Fruit fly (Drosophila melanogaster) whole organism, embryonic: Measurements from ENCODE around the gene Rpp20.

Experiments
- Aef1 ChIP-seq: fragments of 200-800 bp; sonication (Bioruptor generic); IDR thresholded peaks from 3 replicates; pipeline ENCODE4 v1.3.6; 2022; ENCODE audit warnings: missing biosample characterization, missing genetic modification characterization
- B-H1 ChIP-seq: fragments of 200-800 bp; sonication (Bioruptor generic); IDR thresholded peaks from 3 replicates; pipeline ENCODE4 v1.3.6; 2022; ENCODE audit warnings: missing biosample characterization, missing genetic modification characterization
- BtbVII ChIP-seq: fragments of 200-800 bp; sonication (Bioruptor generic); optimal IDR thresholded peaks from 3 replicates; lab custom pipeline; 2017; ENCODE audit warnings: missing biosample characterization, mild to moderate bottlenecking, missing genetic modification characterization
- C15 ChIP-seq: fragments of 200-800 bp; sonication (Bioruptor generic); IDR thresholded peaks from 3 replicates; pipeline ENCODE4 v1.3.6; 2022; ENCODE audit warnings: missing biosample characterization, missing genetic modification characterization
- CG11085 ChIP-seq: fragments of 200-800 bp; sonication (Bioruptor generic); IDR thresholded peaks from 2 replicates; pipeline ENCODE4 v1.3.6; 2022; ENCODE audit warnings: missing biosample characterization, missing genetic modification characterization
- CG12769 ChIP-seq: fragments of 200-800 bp; sonication (Bioruptor generic); optimal IDR thresholded peaks from 2 replicates; lab custom pipeline; 2019; ENCODE audit warnings: missing biosample characterization, mild to moderate bottlenecking, missing genetic modification characterization, moderate library complexity
- CG12942 ChIP-seq: fragments of 200-800 bp; sonication (Bioruptor generic); optimal IDR thresholded peaks from 3 replicates; lab custom pipeline; 2016; ENCODE audit warnings: missing biosample characterization, missing genetic modification characterization
- CG13123 ChIP-seq: fragments of 200-800 bp; sonication (Bioruptor generic); optimal IDR thresholded peaks from 2 replicates; lab custom pipeline; 2016; ENCODE audit warnings: missing biosample characterization, missing genetic modification characterization
- CG14014 ChIP-seq: fragments of 200-800 bp; sonication (Bioruptor generic); IDR thresholded peaks from 2 replicates; pipeline ENCODE4 v1.3.6; 2022; ENCODE audit warnings: missing biosample characterization, missing genetic modification characterization
- CG14667 ChIP-seq: fragments of 200-800 bp; sonication (Bioruptor generic); IDR thresholded peaks from 2 replicates; pipeline ENCODE4 v1.3.6; 2022; ENCODE audit warnings: missing biosample characterization, missing genetic modification characterization
- CG15696 ChIP-seq: fragments of 200-800 bp; sonication (Bioruptor generic); optimal IDR thresholded peaks from 2 replicates; lab custom pipeline; 2019; ENCODE audit warnings: missing biosample characterization, mild to moderate bottlenecking, missing genetic modification characterization, moderate library complexity
- CG18599 ChIP-seq: fragments of 200-800 bp; sonication (Bioruptor generic); optimal IDR thresholded peaks from 3 replicates; lab custom pipeline; 2017; ENCODE audit warnings: missing biosample characterization, missing genetic modification characterization, mild to moderate bottlenecking, moderate library complexity, missing genetic modification reagents
- CG30403 ChIP-seq: fragments of 200-800 bp; sonication (Bioruptor generic); optimal IDR thresholded peaks from 3 replicates; lab custom pipeline; 2016; ENCODE audit warnings: missing biosample characterization, missing genetic modification characterization
- CG32532 ChIP-seq: fragments of 200-800 bp; sonication (Bioruptor generic); IDR thresholded peaks from 2 replicates; pipeline ENCODE4 v1.3.6; 2022; ENCODE audit warnings: missing biosample characterization, missing genetic modification characterization
- CG34224 ChIP-seq: fragments of 200-800 bp; sonication (Bioruptor generic); IDR thresholded peaks from 3 replicates; pipeline ENCODE4 v1.3.6; 2022; ENCODE audit warnings: missing biosample characterization, missing genetic modification characterization; ENCODE audit not compliant: partially characterized antibody
- CG4328 ChIP-seq: fragments of 200-800 bp; sonication (Bioruptor generic); optimal IDR thresholded peaks from 3 replicates; lab custom pipeline; 2017; ENCODE audit warnings: missing biosample characterization, missing genetic modification reagents, missing genetic modification characterization
- CG6813 ChIP-seq: fragments of 200-800 bp; sonication (Bioruptor generic); optimal IDR thresholded peaks from 2 replicates; lab custom pipeline; 2017; ENCODE audit warnings: missing biosample characterization, missing genetic modification characterization, mild to moderate bottlenecking, moderate library complexity, missing genetic modification reagents
- CG8359 ChIP-seq: fragments of 200-800 bp; sonication (Bioruptor generic); optimal IDR thresholded peaks from 2 replicates; lab custom pipeline; 2017; ENCODE audit warnings: missing biosample characterization, mild to moderate bottlenecking, missing genetic modification characterization, borderline replicate concordance
- CG9797 ChIP-seq: fragments of 200-800 bp; sonication (Bioruptor generic); optimal IDR thresholded peaks from 3 replicates; lab custom pipeline; 2018; ENCODE audit warnings: missing biosample characterization, mild to moderate bottlenecking, missing genetic modification characterization
- CG9932 ChIP-seq: fragments of 200-800 bp; sonication (Bioruptor generic); IDR thresholded peaks from 2 replicates; pipeline ENCODE4 v1.3.6; 2022; ENCODE audit warnings: missing biosample characterization, missing genetic modification characterization
- CHES-1-like ChIP-seq: fragments of 200-800 bp; sonication (Bioruptor generic); optimal IDR thresholded peaks from 2 replicates; lab custom pipeline; 2016; ENCODE audit warnings: missing biosample characterization, missing genetic modification characterization
- Chrac-16 ChIP-seq: fragments of 200-800 bp; sonication (Bioruptor generic); optimal IDR thresholded peaks from 3 replicates; lab custom pipeline; 2016; ENCODE audit warnings: missing biosample characterization, missing genetic modification characterization
- CrebB ChIP-seq: fragments of 200-800 bp; sonication (Bioruptor generic); optimal IDR thresholded peaks from 3 replicates; lab custom pipeline; 2018; ENCODE audit warnings: missing biosample characterization, mild to moderate bottlenecking, missing genetic modification characterization
- E2f1 ChIP-seq: fragments of 200-800 bp; sonication (Bioruptor generic); IDR thresholded peaks from 2 replicates; pipeline ENCODE4 v1.3.6; 2022; ENCODE audit warnings: missing biosample characterization, missing genetic modification characterization
- Lpt ChIP-seq: fragments of >200 bp; optimal IDR thresholded peaks from 2 replicates; lab custom pipeline; 2018; ENCODE audit warnings: missing biosample characterization, missing genetic modification characterization
- MTF-1 ChIP-seq: fragments of 200-800 bp; sonication (Bioruptor generic); optimal IDR thresholded peaks from 2 replicates; lab custom pipeline; 2018; ENCODE audit warnings: missing biosample characterization, mild to moderate bottlenecking, missing genetic modification characterization, borderline replicate concordance
- NFAT ChIP-seq: fragments of 200-800 bp; sonication (Bioruptor generic); IDR thresholded peaks from 2 replicates; pipeline ENCODE4 v1.3.6; 2022; ENCODE audit warnings: missing biosample characterization, missing genetic modification characterization
- Oli ChIP-seq: fragments of 200-800 bp; sonication (Bioruptor generic); optimal IDR thresholded peaks from 2 replicates; lab custom pipeline; 2018; ENCODE audit warnings: missing biosample characterization, mild to moderate bottlenecking, missing genetic modification characterization, moderate library complexity
- Sox100B ChIP-seq: fragments of 200-800 bp; sonication (Bioruptor generic); optimal IDR thresholded peaks from 3 replicates; lab custom pipeline; 2018; ENCODE audit warnings: missing biosample characterization, mild to moderate bottlenecking, missing genetic modification characterization
- ap ChIP-seq: fragments of 200-800 bp; sonication (Bioruptor generic); IDR thresholded peaks from 2 replicates; pipeline ENCODE4 v1.3.6; 2022; ENCODE audit warnings: missing biosample characterization, missing genetic modification characterization
- ato ChIP-seq: fragments of 200-800 bp; sonication (Bioruptor generic); IDR thresholded peaks from 2 replicates; pipeline ENCODE4 v1.3.6; 2022; ENCODE audit warnings: missing biosample characterization, missing genetic modification characterization; ENCODE audit not compliant: partially characterized antibody
- bbx ChIP-seq: fragments of 200-800 bp; sonication (Bioruptor generic); IDR thresholded peaks from 2 replicates; pipeline ENCODE4 v1.3.6; 2022; ENCODE audit warnings: missing biosample characterization, missing genetic modification characterization; ENCODE audit not compliant: partially characterized antibody
- cato ChIP-seq: fragments of 200-800 bp; sonication (Bioruptor generic); optimal IDR thresholded peaks from 2 replicates; lab custom pipeline; 2016; ENCODE audit warnings: missing biosample characterization, missing genetic modification characterization, borderline replicate concordance
- caup ChIP-seq: fragments of 200-800 bp; sonication (Bioruptor generic); optimal IDR thresholded peaks from 3 replicates; lab custom pipeline; 2017; ENCODE audit warnings: missing biosample characterization, mild to moderate bottlenecking, missing genetic modification characterization, moderate library complexity; ENCODE audit not compliant: severe bottlenecking
- crol ChIP-seq: fragments of 200-800 bp; sonication (Bioruptor generic); IDR thresholded peaks from 2 replicates; pipeline ENCODE4 v1.3.6; 2022; ENCODE audit warnings: missing biosample characterization, missing genetic modification characterization
- fd3F ChIP-seq: fragments of 200-800 bp; sonication (Bioruptor generic); optimal IDR thresholded peaks from 2 replicates; lab custom pipeline; 2018; ENCODE audit warnings: missing biosample characterization, mild to moderate bottlenecking, missing genetic modification characterization, moderate library complexity
- ftz-f1 ChIP-seq: fragments of 200-800 bp; sonication (Bioruptor generic); optimal IDR thresholded peaks from 2 replicates; lab custom pipeline; 2016; ENCODE audit warnings: missing biosample characterization, missing genetic modification characterization
- gro ChIP-seq: fragments of 200-800 bp; sonication (Bioruptor generic); optimal IDR thresholded peaks from 2 replicates; lab custom pipeline; 2016; ENCODE audit warnings: missing biosample characterization, missing genetic modification characterization
- ham ChIP-seq: fragments of 200-800 bp; sonication (Bioruptor generic); IDR thresholded peaks from 2 replicates; pipeline ENCODE4 v1.3.6; 2022; ENCODE audit warnings: missing biosample characterization, missing genetic modification characterization
- jing ChIP-seq: fragments of 200-800 bp; sonication (Bioruptor generic); optimal IDR thresholded peaks from 2 replicates; lab custom pipeline; 2018; ENCODE audit warnings: missing biosample characterization, mild to moderate bottlenecking, missing genetic modification characterization
- lbe ChIP-seq: fragments of 200-800 bp; sonication (Bioruptor generic); optimal IDR thresholded peaks from 2 replicates; lab custom pipeline; 2016; ENCODE audit warnings: missing biosample characterization, mild to moderate bottlenecking, missing genetic modification characterization
- nmo ChIP-seq: fragments of 200-800 bp; sonication (Bioruptor generic); optimal IDR thresholded peaks from 2 replicates; lab custom pipeline; 2018; ENCODE audit warnings: missing biosample characterization, mild to moderate bottlenecking, missing genetic modification characterization, moderate library complexity
- pb ChIP-seq: fragments of 200-800 bp; sonication (Bioruptor generic); optimal IDR thresholded peaks from 3 replicates; lab custom pipeline; 2016; ENCODE audit warnings: missing biosample characterization, missing genetic modification characterization
- pzg ChIP-seq: fragments of 200-800 bp; sonication (Bioruptor generic); optimal IDR thresholded peaks from 3 replicates; lab custom pipeline; 2018; ENCODE audit warnings: missing biosample characterization, mild to moderate bottlenecking, missing genetic modification characterization, moderate library complexity
- rib ChIP-seq: fragments of 200-800 bp; sonication (Bioruptor generic); IDR thresholded peaks from 2 replicates; pipeline ENCODE4 v1.3.6; 2022; ENCODE audit warnings: missing biosample characterization, missing genetic modification characterization
- row ChIP-seq: fragments of 200-800 bp; sonication (Bioruptor generic); IDR thresholded peaks from 3 replicates; pipeline ENCODE4 v1.3.6; 2022; ENCODE audit warnings: missing biosample characterization, missing genetic modification characterization
- so ChIP-seq: fragments of 200-800 bp; sonication (Bioruptor generic); IDR thresholded peaks from 3 replicates; pipeline ENCODE4 v1.3.6; 2022; ENCODE audit warnings: missing biosample characterization, missing genetic modification characterization
- tna ChIP-seq: fragments of 200-800 bp; sonication (Bioruptor generic); IDR thresholded peaks from 2 replicates; pipeline ENCODE4 v1.3.6; 2022; ENCODE audit warnings: missing biosample characterization, missing genetic modification characterization; ENCODE audit not compliant: partially characterized antibody
- ttk ChIP-seq: fragments of 200-800 bp; sonication (Bioruptor generic); IDR thresholded peaks from 2 replicates; pipeline ENCODE4 v2.1.2; 2022; ENCODE audit warnings: missing biosample characterization, missing genetic modification characterization
- tx ChIP-seq: fragments of 200-800 bp; sonication (Bioruptor generic); optimal IDR thresholded peaks from 2 replicates; lab custom pipeline; 2016; ENCODE audit warnings: missing biosample characterization, missing genetic modification characterization
- vfl ChIP-seq: fragments of 200-800 bp; sonication (Bioruptor generic); optimal IDR thresholded peaks from 2 replicates; lab custom pipeline; 2016; ENCODE audit warnings: missing biosample characterization, missing genetic modification characterization
- vvl ChIP-seq: fragments of 200-800 bp; sonication (Bioruptor generic); IDR thresholded peaks from 2 replicates; pipeline ENCODE4 v1.3.6; 2022; ENCODE audit warnings: missing biosample characterization, missing genetic modification characterization

Rpp20 gene

DNA sequence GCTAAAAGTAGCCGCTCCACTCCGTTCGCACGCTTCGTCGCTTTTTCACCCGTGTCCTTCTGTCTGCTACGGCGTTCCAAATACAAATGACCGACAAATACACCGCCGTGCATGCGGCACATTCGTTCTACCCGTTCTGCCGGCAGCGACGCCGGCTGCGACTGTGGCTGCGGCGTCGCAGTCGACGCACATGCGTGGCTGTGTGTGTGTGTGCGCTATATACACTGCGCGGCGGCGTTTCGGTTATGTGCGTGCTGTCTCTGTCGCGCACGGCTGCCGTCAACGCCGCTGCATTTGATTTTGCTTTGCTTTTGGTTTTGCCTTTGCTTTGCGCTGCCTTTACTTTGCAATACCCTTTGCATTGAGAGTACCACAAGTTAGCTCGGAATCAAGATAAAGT lies 39.2 kb downstream of the Rpp20 start, which contains the start of gene zld (continued):
- TF ChIP-seq cato (GFP tag; lab: Kevin White, UChicago): no peak
- no peak for TF ChIP-seq lbe (GFP tag; lab: Kevin White, UChicago)
- TF ChIP-seq CG34224: no peak
- no peak for TF ChIP-seq CG18599 (GFP tag; lab: Kevin White, UChicago)
- TF ChIP-seq rib: 0 out of 2 replicates have a peak, but pooled peaks have one; percentile 34
- TF ChIP-seq CG12769 (tag; lab: Kevin White, UChicago): no peak
- TF ChIP-seq Oli (tag; lab: Kevin White, UChicago): no peak
- TF ChIP-seq vvl: no peak
- no peak for TF ChIP-seq CG9797 (GFP tag; lab: Kevin White, UChicago)
- TF ChIP-seq E2f1: no peak
- no peak for TF ChIP-seq CG14014 (GFP tag; lab: Robert Waterston, UW)
- TF ChIP-seq Lpt (GFP tag; lab: Kevin White, UChicago): no peak
- TF ChIP-seq row (GFP tag; lab: Robert Waterston, UW): no peak
- no peak for TF ChIP-seq ttk (GFP tag; lab: Robert Waterston, UW)
- TF ChIP-seq ap (GFP tag; lab: Robert Waterston, UW): no peak
- TF ChIP-seq CG6813 (GFP tag; lab: Kevin White, UChicago): no peak
- TF ChIP-seq pzg: no peak
- TF ChIP-seq nmo (GFP tag; lab: Kevin White, UChicago): no peak
- no peak for TF ChIP-seq CG13123 (GFP tag; lab: Kevin White, UChicago)
- no peak for TF ChIP-seq CG32532 (GFP tag; lab: Robert Waterston, UW)
- no peak for TF ChIP-seq CG11085 (GFP tag; lab: Robert Waterston, UW)
- TF ChIP-seq C15 (GFP tag; lab: Robert Waterston, UW): no peak
- TF ChIP-seq so (GFP tag; lab: Robert Waterston, UW): no peak
- TF ChIP-seq CG30403: no peak
- no peak for TF ChIP-seq pb (GFP tag; lab: Kevin White, UChicago)
- TF ChIP-seq caup (GFP tag; lab: Kevin White, UChicago): no peak
- TF ChIP-seq gro (GFP tag; lab: Kevin White, UChicago): no peak
- no peak for TF ChIP-seq CG14667 (GFP tag; lab: Robert Waterston, UW)
- TF ChIP-seq CG4328 (GFP tag; lab: Kevin White, UChicago): no peak
- 0 out of 2 replicates have a peak, but pooled peaks have one; percentile 42 for TF ChIP-seq ato
- TF ChIP-seq ham: no peak
- TF ChIP-seq jing: no peak
- no peak for TF ChIP-seq CG12942 (GFP tag; lab: Kevin White, UChicago)
- TF ChIP-seq Aef1 (GFP tag; lab: Robert Waterston, UW): no peak
- peak; percentile 22 for TF ChIP-seq vfl (GFP tag; lab: Kevin White, UChicago)
- no peak for TF ChIP-seq Chrac-16 (GFP tag; lab: Kevin White, UChicago)
- no peak for TF ChIP-seq CG8359 (GFP tag; lab: Kevin White, UChicago)
- no peak for TF ChIP-seq Sox100B (GFP tag; lab: Kevin White, UChicago)
- TF ChIP-seq CG9932 (GFP tag; lab: Robert Waterston, UW): no peak
- no peak for TF ChIP-seq NFAT
- TF ChIP-seq MTF-1: no peak
- TF ChIP-seq crol (GFP tag; lab: Robert Waterston, UW): no peak
- no peak for TF ChIP-seq CrebB
- TF ChIP-seq ftz-f1 (GFP tag; lab: Kevin White, UChicago): no peak
- TF ChIP-seq B-H1: no peak
- no peak for TF ChIP-seq tx (GFP tag; lab: Kevin White, UChicago)
- no peak for TF ChIP-seq BtbVII (GFP tag; lab: Kevin White, UChicago)
- TF ChIP-seq bbx (GFP tag; lab: Robert Waterston, UW): peak; percentile 28; the same call in 1 of the 2 replicates
- TF ChIP-seq CG15696 (tag; lab: Kevin White, UChicago): no peak
- no peak for TF ChIP-seq tna
- no peak for TF ChIP-seq fd3F
- TF ChIP-seq CHES-1-like: no peak
